Worm (Caenorhabditis elegans) whole organism, L1 larva: ENCODE results near the gene F46B6.5.

Experiments used
- F16B12.6 ChIP-seq: fragments of 150-350 bp; optimal IDR thresholded peaks from 2 replicates; lab custom pipeline; 2014; ENCODE audit warnings: missing biosample characterization, missing genetic modification characterization
- aha-1 ChIP-seq: fragments of 150-350 bp; optimal IDR thresholded peaks from 2 replicates; lab custom pipeline; 2014; ENCODE audit warnings: missing biosample characterization, missing genetic modification characterization
- blmp-1 ChIP-seq: fragments of 150-350 bp; optimal IDR thresholded peaks from 2 replicates; lab custom pipeline; 2014; ENCODE audit warnings: missing biosample characterization, missing genetic modification characterization
- ceh-63 ChIP-seq: fragments of 200-800 bp; sonication (Bioruptor generic); optimal IDR thresholded peaks from 2 replicates; lab custom pipeline; 2018; ENCODE audit warnings: mild to moderate bottlenecking, missing genetic modification characterization, missing compliant biosample characterization
- ceh-8 ChIP-seq: fragments of 200-800 bp; sonication (Bioruptor generic); optimal IDR thresholded peaks from 2 replicates; lab custom pipeline; 2018; ENCODE audit warnings: mild to moderate bottlenecking, missing genetic modification characterization, moderate library complexity, missing compliant biosample characterization
- ceh-82 ChIP-seq, 3 experiments: fragments of 150-350 bp in 1 of 3; sonication (generic microtip) in 2 of 3; optimal IDR thresholded peaks; 2 replicates each; lab custom pipeline; 2014 to 2017; ENCODE audit warnings: missing biosample characterization in 3 of 3, missing genetic modification characterization in 3 of 3
- ceh-88 ChIP-seq: fragments of 200-800 bp; sonication (Bioruptor generic); IDR thresholded peaks from 2 replicates; pipeline ENCODE4 v1.3.6; 2022; ENCODE audit warnings: missing genetic modification characterization, missing compliant biosample characterization
- ceh-90 ChIP-seq: sonication (generic microtip); optimal IDR thresholded peaks from 2 replicates; lab custom pipeline; 2016; ENCODE audit warnings: missing genetic modification characterization, missing compliant biosample characterization
- dsc-1 ChIP-seq: sonication (generic microtip); optimal IDR thresholded peaks from 2 replicates; lab custom pipeline; 2016; ENCODE audit warnings: mild to moderate bottlenecking, missing genetic modification characterization, missing compliant biosample characterization
- efl-1 ChIP-seq, 4 experiments: fragments of 150-350 bp; optimal IDR thresholded peaks in 3 of 4; peaks in 1 of 4; 1 replicate in 1 of 4; 2 replicates in 3 of 4; lab custom pipeline; 2014; ENCODE audit warnings: missing biosample characterization in 2 of 4, missing genetic modification characterization in 2 of 4, missing genetic modification reagents in 2 of 4
- efl-3 ChIP-seq: fragments of 200-800 bp; sonication (Bioruptor generic); optimal IDR thresholded peaks from 2 replicates; lab custom pipeline; 2018; ENCODE audit warnings: mild to moderate bottlenecking, missing genetic modification characterization, missing compliant biosample characterization
- egl-27 ChIP-seq, 2 experiments: fragments of 150-350 bp in 1 of 2; sonication (generic microtip); optimal IDR thresholded peaks; 3 replicates each; lab custom pipeline; 2017 to 2018; ENCODE audit warnings: missing biosample characterization in 2 of 2, missing genetic modification characterization in 2 of 2, missing genetic modification reagents in 2 of 2
- fkh-10 ChIP-seq: sonication (generic microtip); optimal IDR thresholded peaks from 2 replicates; lab custom pipeline; 2017; ENCODE audit warnings: missing biosample characterization, missing genetic modification reagents, missing genetic modification characterization
- fkh-4 ChIP-seq: sonication (generic microtip); optimal IDR thresholded peaks from 2 replicates; lab custom pipeline; 2016; ENCODE audit warnings: missing compliant biosample characterization, missing genetic modification characterization, borderline replicate concordance
- hlh-17 ChIP-seq: fragments of 200-800 bp; sonication (Bioruptor generic); optimal IDR thresholded peaks from 2 replicates; lab custom pipeline; 2018; ENCODE audit warnings: missing genetic modification characterization, mild to moderate bottlenecking, missing compliant biosample characterization, moderate library complexity, borderline replicate concordance
- hlh-4 ChIP-seq: sonication (generic microtip); optimal IDR thresholded peaks from 2 replicates; lab custom pipeline; 2016; ENCODE audit warnings: mild to moderate bottlenecking, missing genetic modification characterization, missing compliant biosample characterization
- hpl-2 ChIP-seq: fragments of 150-350 bp; optimal IDR thresholded peaks from 2 replicates; lab custom pipeline; 2014; ENCODE audit warnings: missing biosample characterization, missing genetic modification reagents, missing genetic modification characterization
- irx-1 ChIP-seq: sonication (generic microtip); optimal IDR thresholded peaks from 2 replicates; lab custom pipeline; 2016; ENCODE audit warnings: missing genetic modification characterization, missing compliant biosample characterization
- lin-13 ChIP-seq: fragments of 150-350 bp; optimal IDR thresholded peaks from 2 replicates; lab custom pipeline; 2014; ENCODE audit warnings: missing biosample characterization, missing genetic modification reagents, missing genetic modification characterization
- lin-14 ChIP-seq: fragments of 200-800 bp; sonication (Bioruptor generic); optimal IDR thresholded peaks from 2 replicates; lab custom pipeline; 2018; ENCODE audit warnings: mild to moderate bottlenecking, missing genetic modification characterization, moderate library complexity, missing compliant biosample characterization
- lin-39 ChIP-seq: fragments of 150-350 bp; optimal IDR thresholded peaks from 2 replicates; lab custom pipeline; 2014; ENCODE audit warnings: missing biosample characterization, missing genetic modification reagents, missing genetic modification characterization
- lir-3 ChIP-seq: sonication (generic microtip); optimal IDR thresholded peaks from 2 replicates; lab custom pipeline; 2016; ENCODE audit warnings: mild to moderate bottlenecking, missing genetic modification characterization, moderate library complexity, missing compliant biosample characterization; ENCODE audit not compliant: poor library complexity
- lsy-2 ChIP-seq, 2 experiments: fragments of 150-350 bp; optimal IDR thresholded peaks; 2 replicates each; lab custom pipeline; 2014; ENCODE audit warnings: missing biosample characterization in 2 of 2, missing genetic modification characterization in 2 of 2
- mab-9 ChIP-seq: fragments of 200-800 bp; sonication (Bioruptor generic); IDR thresholded peaks from 2 replicates; pipeline ENCODE4 v1.3.6; 2022; ENCODE audit warnings: missing genetic modification reagents, missing genetic modification characterization, missing compliant biosample characterization
- mef-2 ChIP-seq: fragments of 150-350 bp; optimal IDR thresholded peaks from 2 replicates; lab custom pipeline; 2014; ENCODE audit warnings: missing biosample characterization, missing genetic modification characterization
- mep-1 ChIP-seq: fragments of 150-350 bp; optimal IDR thresholded peaks from 2 replicates; lab custom pipeline; 2014; ENCODE audit warnings: missing biosample characterization, missing genetic modification characterization
- nhr-12 ChIP-seq: sonication (generic microtip); optimal IDR thresholded peaks from 2 replicates; lab custom pipeline; 2017; ENCODE audit warnings: missing biosample characterization, missing genetic modification characterization
- nhr-20 ChIP-seq: sonication (generic microtip); optimal IDR thresholded peaks from 2 replicates; lab custom pipeline; 2016; ENCODE audit warnings: mild to moderate bottlenecking, missing genetic modification characterization, missing compliant biosample characterization
- nhr-28 ChIP-seq: fragments of 150-350 bp; optimal IDR thresholded peaks from 2 replicates; lab custom pipeline; 2014; ENCODE audit warnings: missing biosample characterization, missing genetic modification characterization
- nhr-47 ChIP-seq: sonication (generic microtip); optimal IDR thresholded peaks from 2 replicates; lab custom pipeline; 2016; ENCODE audit warnings: mild to moderate bottlenecking, missing genetic modification characterization, moderate library complexity, missing compliant biosample characterization
- nhr-71 ChIP-seq: sonication (generic microtip); optimal IDR thresholded peaks from 2 replicates; lab custom pipeline; 2016; ENCODE audit warnings: mild to moderate bottlenecking, missing genetic modification characterization, moderate library complexity, missing compliant biosample characterization
- nhr-76 ChIP-seq: sonication (generic microtip); optimal IDR thresholded peaks from 2 replicates; lab custom pipeline; 2017; ENCODE audit warnings: missing biosample characterization, missing genetic modification characterization
- nhr-77 ChIP-seq: fragments of 150-350 bp; optimal IDR thresholded peaks from 2 replicates; lab custom pipeline; 2014; ENCODE audit warnings: missing biosample characterization, missing genetic modification characterization
- nhr-90 ChIP-seq: sonication (generic microtip); optimal IDR thresholded peaks from 2 replicates; lab custom pipeline; 2016; ENCODE audit warnings: mild to moderate bottlenecking, missing genetic modification characterization, missing compliant biosample characterization; ENCODE audit not compliant: poor library complexity
- pqm-1 ChIP-seq: sonication (generic microtip); optimal IDR thresholded peaks from 3 replicates; lab custom pipeline; 2017; ENCODE audit warnings: missing biosample characterization, missing genetic modification characterization
- skn-1 ChIP-seq: fragments of 150-350 bp; optimal IDR thresholded peaks from 2 replicates; lab custom pipeline; 2014; ENCODE audit warnings: missing biosample characterization, missing genetic modification characterization
- snpc-4 ChIP-seq: fragments of 150-350 bp; optimal IDR thresholded peaks from 2 replicates; lab custom pipeline; 2014; ENCODE audit warnings: missing biosample characterization, missing genetic modification characterization
- sptf-1 ChIP-seq: fragments of 150-350 bp; optimal IDR thresholded peaks from 2 replicates; lab custom pipeline; 2014; ENCODE audit warnings: missing biosample characterization, missing genetic modification characterization
- sup-37 ChIP-seq: fragments of 200-800 bp; sonication (Bioruptor generic); optimal IDR thresholded peaks from 2 replicates; lab custom pipeline; 2018; ENCODE audit warnings: mild to moderate bottlenecking, missing genetic modification characterization, missing compliant biosample characterization
- swsn-7 ChIP-seq: sonication (generic microtip); optimal IDR thresholded peaks from 2 replicates; lab custom pipeline; 2016; ENCODE audit warnings: missing genetic modification characterization, missing compliant biosample characterization
- tlp-1 ChIP-seq: fragments of 150-350 bp; optimal IDR thresholded peaks from 2 replicates; lab custom pipeline; 2014; ENCODE audit warnings: missing biosample characterization, missing genetic modification characterization
- unc-98 ChIP-seq: fragments of 200-800 bp; sonication (Bioruptor generic); IDR thresholded peaks from 2 replicates; pipeline ENCODE4 v1.3.6; 2022; ENCODE audit warnings: missing genetic modification characterization, missing compliant biosample characterization
- vab-15 ChIP-seq: sonication (generic microtip); optimal IDR thresholded peaks from 2 replicates; lab custom pipeline; 2017; ENCODE audit warnings: missing genotype, mild to moderate bottlenecking, missing genetic modification characterization, missing compliant biosample characterization
- xbp-1 ChIP-seq: sonication (generic microtip); optimal IDR thresholded peaks from 2 replicates; lab custom pipeline; 2016; ENCODE audit warnings: missing genetic modification characterization, missing compliant biosample characterization
- zag-1 ChIP-seq: fragments of 150-350 bp; optimal IDR thresholded peaks from 2 replicates; lab custom pipeline; 2014; ENCODE audit warnings: missing biosample characterization, missing genetic modification characterization
- zip-4 ChIP-seq: fragments of 200-800 bp; sonication (Bioruptor generic); optimal IDR thresholded peaks from 2 replicates; lab custom pipeline; 2018; ENCODE audit warnings: mild to moderate bottlenecking, missing genetic modification characterization, moderate library complexity, missing compliant biosample characterization

F46B6.5 gene

DNA sequence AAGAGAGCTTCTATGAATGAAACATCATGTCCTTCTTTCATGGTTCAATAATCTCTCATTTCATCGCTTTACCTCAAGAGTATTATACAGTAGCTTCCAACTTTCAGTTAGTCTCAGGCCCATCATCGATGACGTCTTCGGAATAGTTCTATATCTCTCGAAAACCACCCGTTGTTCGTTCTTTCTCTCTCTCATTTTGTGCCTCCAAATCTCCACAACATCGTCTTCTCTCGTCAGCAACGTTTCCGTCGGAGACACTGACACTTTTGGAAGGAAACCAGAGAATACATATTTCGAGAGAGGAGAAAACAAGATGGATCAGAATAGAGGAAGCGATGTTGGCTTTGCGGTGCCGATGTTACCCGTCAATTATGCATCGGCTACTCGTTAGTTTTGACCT, 51.0 kb downstream of the F46B6.5 start:
- TF ChIP-seq fkh-4 (tag; lab: Kevin White, UChicago) (no peak), mef-2 (tag; lab: Kevin White, UChicago) (no peak), tlp-1 (tag; lab: Kevin White, UChicago) (no peak), sup-37 (GFP tag; lab: Kevin White, UChicago) (no peak), nhr-12 (tag; lab: Kevin White, UChicago) (no peak), F16B12.6 (tag; lab: Kevin White, UChicago) (no peak), lir-3 (no peak), lin-14 (GFP tag; lab: Kevin White, UChicago) (peak; percentile 62), ceh-8 (GFP tag; lab: Kevin White, UChicago) (no peak), snpc-4 (tag; lab: Kevin White, UChicago) (no peak), dsc-1 (no peak), irx-1 (tag; lab: Kevin White, UChicago) (no peak), blmp-1 (tag; lab: Kevin White, UChicago) (peak; percentile 71), mep-1 (tag; lab: Kevin White, UChicago) (peak; percentile 20), nhr-47 (tag; lab: Kevin White, UChicago) (no peak), nhr-77 (tag; lab: Kevin White, UChicago) (no peak), nhr-28 (tag; lab: Kevin White, UChicago) (no peak), swsn-7 (no peak), ceh-88 (GFP tag; lab: Robert Waterston, UW) (no peak), hlh-17 (no peak), aha-1 (tag; lab: Kevin White, UChicago) (no peak), egl-27 (tag; optimal IDR thresholded peaks at IDR 0.05; lab: Kevin White, UChicago) (no peak), pqm-1 (tag; lab: Kevin White, UChicago) (no peak), xbp-1 (tag; lab: Kevin White, UChicago) (no peak), ceh-63 (no peak), efl-1 (optimal IDR thresholded peaks at IDR 0.05; lab: Kevin White, UChicago) (no peak), efl-1 (GFP tag; optimal IDR thresholded peaks at IDR 0.05 in 1 of 2; lab: Kevin White, UChicago) (peak in 1 of 2 experiments; percentile 90), ceh-82 (tag; optimal IDR thresholded peaks at IDR 0.05; lab: Kevin White, UChicago) (peak in 1 of 3 experiments; percentile 43), lin-13 (GFP tag; lab: Kevin White, UChicago) (no peak), zag-1 (tag; lab: Kevin White, UChicago) (no peak), nhr-90 (tag; lab: Kevin White, UChicago) (no peak), sptf-1 (tag; lab: Kevin White, UChicago) (no peak), hpl-2 (GFP tag; lab: Kevin White, UChicago) (no peak), unc-98 (GFP tag; lab: Robert Waterston, UW) (no peak), skn-1 (tag; lab: Kevin White, UChicago) (no peak), lsy-2 (tag; optimal IDR thresholded peaks at IDR 0.05; lab: Kevin White, UChicago) (peak in 1 of 2 experiments; percentile 37), nhr-20 (tag; lab: Kevin White, UChicago) (no peak), vab-15 (no peak), ceh-90 (tag; lab: Kevin White, UChicago) (no peak), zip-4 (GFP tag; lab: Kevin White, UChicago) (no peak), nhr-71 (tag; lab: Kevin White, UChicago) (no peak), lin-39 (tag; lab: Kevin White, UChicago) (no peak), nhr-76 (tag; lab: Kevin White, UChicago) (no peak), hlh-4 (no peak), efl-3 (GFP tag; lab: Kevin White, UChicago) (no peak), mab-9 (GFP tag; lab: Robert Waterston, UW) (no peak), fkh-10 (GFP tag; lab: Kevin White, UChicago) (no peak)
